Worm (Caenorhabditis elegans): ENCODE data around the gene pept-2.
"Not testable (repeated sequence)": the region's sequence is repeated elsewhere in the genome, so short reads cannot be mapped to it uniquely, and the experiment has no call there.

Gene pept-2

DNA sequence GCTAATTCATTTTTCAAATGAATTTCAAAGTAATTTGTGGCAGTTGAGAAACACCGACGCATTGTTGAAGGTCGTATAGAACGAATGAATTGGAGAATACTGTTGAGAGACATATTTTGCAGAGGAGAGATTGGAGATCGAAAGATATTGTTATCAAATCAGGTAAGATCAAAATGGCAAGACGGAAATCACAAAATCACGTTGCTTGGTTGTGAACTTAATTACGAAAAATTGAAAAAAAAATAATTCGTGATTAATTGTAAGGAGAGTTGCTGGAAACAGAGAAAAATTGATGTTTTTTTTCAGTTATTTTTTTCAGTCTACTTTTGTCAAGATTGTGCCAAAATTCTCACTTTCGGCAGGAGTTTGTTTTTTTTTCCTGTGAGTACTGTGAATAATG is 40.4 kb upstream of the pept-2 start, which contains the start of gene T25B9.1:
Gene T25B9.1 (minus strand): TSS at position 101 of the 400 bp plus-strand sequence.
- TF ChIP-seq tlf-1 (GFP tag; optimal IDR thresholded peaks at IDR 0.05) (no peak), repo-1 (tag; optimal IDR thresholded peaks at IDR 0.05) (no peak), ztf-6 (GFP tag; IDR thresholded peaks at IDR 0.05) (no peak), ceh-58 (GFP tag; IDR thresholded peaks at IDR 0.05) (no peak), lin-54 (GFP tag; optimal IDR thresholded peaks at IDR 0.05) (no peak), nfyb-1 (GFP tag; IDR thresholded peaks at IDR 0.05) (no peak), K12H6.12 (tag; optimal IDR thresholded peaks at IDR 0.05) (no peak), ztf-25 (GFP tag; IDR thresholded peaks at IDR 0.05) (no peak), snpc-1.1 (tag; optimal IDR thresholded peaks at IDR 0.05; ENCODE audit: insufficient read depth) (no peak), Y67H2A.10 (GFP tag; conservative IDR thresholded peaks at IDR 0.05) (no peak)

DNA sequence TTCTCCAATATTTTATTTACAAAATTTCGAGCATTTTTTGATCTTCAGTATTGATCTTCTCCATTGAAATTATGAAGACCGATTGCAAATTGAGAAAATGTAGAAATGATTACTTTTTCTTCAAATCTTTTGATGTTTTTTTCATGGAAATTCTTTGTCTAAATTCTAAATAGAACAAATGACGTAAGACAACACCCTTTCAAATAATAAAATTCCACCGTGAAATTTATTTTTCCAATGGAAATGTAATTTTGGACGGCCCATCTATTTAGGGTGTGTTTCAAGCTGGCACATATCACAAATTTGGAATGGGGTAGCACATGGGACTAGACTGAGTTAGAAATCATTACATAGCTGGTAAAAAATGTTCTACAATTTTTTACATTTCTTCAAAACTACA is 38.7 kb upstream of the pept-2 start, which contains the start of gene T25B9.2:
Gene T25B9.2 (minus strand): TSS at position 101 of the 400 bp plus-strand sequence.
- not testable (repeated sequence) for TF ChIP-seq nfya-1 (tag; optimal IDR thresholded peaks at IDR 0.05; ENCODE audit: borderline replicate concordance, insufficient read depth); nhr-90 (tag; optimal IDR thresholded peaks at IDR 0.05); B0019.2 (GFP tag; conservative IDR thresholded peaks at IDR 0.05)

DNA sequence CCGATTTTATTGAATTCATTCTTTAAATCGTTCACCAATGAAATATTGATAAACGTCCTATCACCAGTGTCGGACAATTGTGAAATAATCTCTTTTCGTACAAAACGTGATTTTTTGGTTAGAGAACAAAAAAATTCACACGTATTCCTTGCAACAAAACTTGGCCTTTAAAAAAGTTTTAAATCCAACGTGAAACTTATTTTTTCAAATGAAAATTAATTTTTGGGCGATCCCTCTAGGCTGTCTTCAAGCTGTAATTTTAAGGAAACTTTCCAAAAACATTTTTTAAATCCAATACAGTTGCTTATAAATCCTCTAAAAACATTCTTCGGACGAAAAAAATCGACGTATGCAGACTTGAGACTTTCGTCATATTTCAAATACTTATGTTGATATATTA is 35.8 kb upstream of the pept-2 start, which contains the start of gene T25B9.5:
Gene T25B9.5 (minus strand): TSS at position 101 of the 400 bp plus-strand sequence.
- TF ChIP-seq xnd-1 (tag; optimal IDR thresholded peaks at IDR 0.05) (no peak), nhr-90 (tag; optimal IDR thresholded peaks at IDR 0.05) (no peak), ceh-91 (GFP tag; IDR thresholded peaks at IDR 0.05) (no peak), egrh-3 (GFP tag; IDR thresholded peaks at IDR 0.05) (no peak), F52B5.7 (tag; optimal IDR thresholded peaks at IDR 0.05) (no peak), ceh-40 (GFP tag; IDR thresholded peaks at IDR 0.05) (no peak), mes-4 (tag; optimal IDR thresholded peaks at IDR 0.05) (no peak), rec-8 (tag; optimal IDR thresholded peaks at IDR 0.05) (no peak), mcd-1 (GFP tag; IDR thresholded peaks at IDR 0.05) (no peak), mel-28 (tag; optimal IDR thresholded peaks at IDR 0.05; ENCODE audit: borderline replicate concordance) (no peak), cebp-2 (GFP tag; IDR thresholded peaks at IDR 0.05) (no peak), sea-2 (GFP tag; IDR thresholded peaks at IDR 0.05) (no peak), Y79H2A.3 (GFP tag; conservative IDR thresholded peaks at IDR 0.05) (no peak), fkh-3 (tag; optimal IDR thresholded peaks at IDR 0.05) (no peak), dpl-1 (GFP tag; optimal IDR thresholded peaks at IDR 0.05) (no peak), madf-3 (GFP tag; IDR thresholded peaks at IDR 0.05) (no peak)

DNA sequence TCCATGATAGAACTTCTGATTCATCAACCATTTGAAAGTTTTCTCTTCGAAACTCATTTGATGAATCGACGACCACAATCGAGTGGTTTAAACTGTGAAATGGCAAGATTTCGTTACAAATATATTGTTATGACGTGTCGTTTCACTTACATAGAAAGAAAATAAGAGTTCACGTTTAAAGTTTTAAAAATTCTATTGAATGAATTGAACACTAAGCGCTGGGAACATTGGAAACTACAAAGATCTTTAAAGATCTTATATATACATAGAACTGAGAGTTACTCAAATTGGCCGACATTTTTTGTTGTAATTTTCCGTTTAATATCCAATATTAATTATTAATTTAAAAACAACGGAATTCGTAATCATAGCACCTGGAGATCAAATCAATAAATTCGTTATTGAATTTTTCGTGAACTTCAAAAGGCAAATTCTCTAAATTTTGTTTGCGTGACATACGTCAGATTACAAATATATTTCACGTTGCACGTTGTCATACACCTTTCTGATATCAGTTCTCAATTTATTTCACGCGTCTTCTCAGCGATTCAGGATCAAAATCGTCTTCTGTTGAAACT is 32.7 kb upstream of the pept-2 start, which contains the start of the genes T25B9.4 and T25B9.6:
Gene T25B9.4 (minus strand): TSS at position 101 of the 578 bp plus-strand sequence.
Gene T25B9.6 (plus strand): TSS at position 528 of the 578 bp plus-strand sequence.
- TF ChIP-seq him-1 (tag; optimal IDR thresholded peaks at IDR 0.05) (no peak), hrde-1 (tag; optimal IDR thresholded peaks at IDR 0.05; ENCODE audit: borderline replicate concordance) (no peak), snpc-1.3 (tag; optimal IDR thresholded peaks at IDR 0.05; ENCODE audit: insufficient read depth) (no peak), let-607 (tag; optimal IDR thresholded peaks at IDR 0.05) (no peak), fkh-3 (tag; optimal IDR thresholded peaks at IDR 0.05) (no peak), madf-8 (GFP tag; conservative IDR thresholded peaks at IDR 0.05) (no peak), ets-4 (GFP tag; optimal IDR thresholded peaks at IDR 0.05) (no peak), K11D2.4 (GFP tag; IDR thresholded peaks at IDR 0.05) (no peak), nfyb-1 (GFP tag; IDR thresholded peaks at IDR 0.05) (no peak), rpc-1 (optimal IDR thresholded peaks at IDR 0.05) (no peak), rpc-1 (tag; optimal IDR thresholded peaks at IDR 0.05) (no peak), bed-1 (GFP tag; IDR thresholded peaks at IDR 0.05) (no peak), aptf-3 (GFP tag; IDR thresholded peaks at IDR 0.05) (no peak), cebp-1 (GFP tag; IDR thresholded peaks at IDR 0.05) (no peak), cebp-1 (tag; optimal IDR thresholded peaks at IDR 0.05) (no peak), die-1 (tag; optimal IDR thresholded peaks at IDR 0.05) (no peak), B0261.1 (tag; optimal IDR thresholded peaks at IDR 0.05) (no peak)
